Worm (Caenorhabditis elegans) whole organism, L4/young adult: ENCODE data around the gene sel-7.

ENCODE experiments used
- W03F9.2 ChIP-seq: fragments of 150-350 bp; optimal IDR thresholded peaks from 2 replicates; lab custom pipeline; 2014; ENCODE audit warnings: missing biosample characterization, missing genetic modification characterization
- dao-5 ChIP-seq: sonication (generic microtip); optimal IDR thresholded peaks from 2 replicates; lab custom pipeline; 2016; ENCODE audit warnings: missing genotype, missing genetic modification characterization, moderate library complexity, missing compliant biosample characterization
- him-1 ChIP-seq: sonication (generic microtip); optimal IDR thresholded peaks from 2 replicates; lab custom pipeline; 2016; ENCODE audit warnings: missing genotype, missing genetic modification reagents, missing genetic modification characterization, missing compliant biosample characterization

Gene sel-7

DNA sequence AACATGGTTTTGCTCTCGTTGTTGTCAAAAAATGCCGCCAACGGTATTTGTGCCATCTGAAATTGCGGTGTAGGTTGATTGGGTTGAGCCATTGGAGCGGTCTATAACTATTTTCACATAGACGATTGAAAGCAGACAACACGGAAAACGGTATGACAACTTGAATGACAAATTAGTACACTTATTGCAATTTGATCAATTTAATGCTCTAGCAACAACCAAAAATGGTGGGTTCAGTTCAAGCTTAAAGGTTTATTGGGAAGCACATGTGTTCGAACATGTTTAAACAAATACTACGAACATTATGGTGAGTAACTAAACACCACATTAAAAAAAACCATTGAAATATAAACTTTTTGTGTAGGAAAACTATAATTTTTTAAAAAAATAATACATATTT lies at the start of gene sel-7:
sel-7 (minus strand) TSS at position 101 of the 400 bp plus-strand sequence.
- TF ChIP-seq dao-5 (tag; lab: Kevin White, UChicago), result no peak
- TF ChIP-seq W03F9.2 (tag; lab: Kevin White, UChicago), result no peak
- TF ChIP-seq him-1 (tag; lab: Kevin White, UChicago), result no peak

DNA sequence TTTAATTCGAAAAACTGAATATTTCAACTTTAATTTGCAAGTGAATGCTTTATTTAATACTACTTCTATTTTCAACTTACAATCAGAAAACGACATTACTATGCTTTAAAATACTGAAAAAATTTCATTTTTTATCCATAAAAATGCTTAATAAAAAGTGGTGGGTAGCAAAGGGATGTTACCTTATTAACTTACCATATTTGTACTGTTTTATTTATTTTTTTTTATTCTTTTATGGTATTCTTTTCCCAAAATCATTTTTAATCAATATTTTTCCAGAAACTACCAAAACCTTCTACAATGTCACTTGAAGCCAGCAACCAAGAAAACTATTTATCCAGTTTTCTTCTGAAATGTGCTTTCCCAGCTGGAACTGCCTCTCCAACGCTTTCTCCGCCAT lies 42.7 kb upstream of the sel-7 start, which contains the start of gene Y60A9.3:
Y60A9.3 (plus strand) TSS at position 301 of the 400 bp plus-strand sequence.
- TF ChIP-seq dao-5 (tag; lab: Kevin White, UChicago), result no peak
- no peak for TF ChIP-seq him-1 (tag; lab: Kevin White, UChicago)
- no peak for TF ChIP-seq W03F9.2 (tag; lab: Kevin White, UChicago)

- TF ChIP-seq dao-5 (tag; lab: Kevin White, UChicago) (no peak), him-1 (tag; lab: Kevin White, UChicago) (no peak), W03F9.2 (tag; lab: Kevin White, UChicago) (no peak)
Measured at ce11 chrX:14377169-14377568, 36.9 kb upstream of the sel-7 start, which contains the start of gene Y60A9A.1. TSS of gene Y60A9A.1 (minus strand) at chrX:14377269.

- no peak for TF ChIP-seq him-1 (tag; lab: Kevin White, UChicago)
- TF ChIP-seq W03F9.2 (tag; lab: Kevin White, UChicago), result no peak
- TF ChIP-seq dao-5 (tag; lab: Kevin White, UChicago), result no peak
Measured at ce11 chrX:14370314-14370713, 30.0 kb upstream of the sel-7 start, which contains the start of gene irk-3. TSS of gene irk-3 (minus strand) at chrX:14370414.

DNA sequence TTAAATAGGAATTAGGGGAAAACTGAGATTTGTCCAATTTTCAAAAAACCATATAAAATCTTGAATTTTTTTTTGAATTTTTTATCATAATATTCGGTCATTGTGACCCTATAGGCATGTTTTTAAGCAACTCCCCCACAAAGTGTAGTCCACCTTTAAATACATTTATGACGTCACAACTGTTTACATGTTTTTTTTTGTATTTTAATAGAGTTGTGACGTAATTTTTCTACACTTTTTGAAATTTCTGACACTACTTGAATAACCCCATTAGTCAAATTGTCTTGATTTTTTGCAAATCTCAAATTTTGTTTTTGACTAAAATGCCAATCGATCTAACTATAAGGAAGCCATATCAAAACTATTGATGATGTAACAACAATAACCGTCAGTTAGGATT lies 25.8 kb upstream of the sel-7 start:
- TF ChIP-seq him-1 (tag; lab: Kevin White, UChicago) (no peak), dao-5 (tag; lab: Kevin White, UChicago) (no peak), W03F9.2 (tag; lab: Kevin White, UChicago) (no peak)

ce11 chrX:14359571-14359970 lies 19.3 kb upstream of the sel-7 start:
- TF ChIP-seq W03F9.2 (tag; lab: Kevin White, UChicago) (no peak), dao-5 (tag; lab: Kevin White, UChicago) (no peak), him-1 (tag; lab: Kevin White, UChicago) (no peak)

ce11 chrX:14356683-14357287 lies 16.5 kb upstream of the sel-7 start:
- TF ChIP-seq him-1 (tag; lab: Kevin White, UChicago) (peak; percentile 1), W03F9.2 (tag; lab: Kevin White, UChicago) (no peak)

DNA sequence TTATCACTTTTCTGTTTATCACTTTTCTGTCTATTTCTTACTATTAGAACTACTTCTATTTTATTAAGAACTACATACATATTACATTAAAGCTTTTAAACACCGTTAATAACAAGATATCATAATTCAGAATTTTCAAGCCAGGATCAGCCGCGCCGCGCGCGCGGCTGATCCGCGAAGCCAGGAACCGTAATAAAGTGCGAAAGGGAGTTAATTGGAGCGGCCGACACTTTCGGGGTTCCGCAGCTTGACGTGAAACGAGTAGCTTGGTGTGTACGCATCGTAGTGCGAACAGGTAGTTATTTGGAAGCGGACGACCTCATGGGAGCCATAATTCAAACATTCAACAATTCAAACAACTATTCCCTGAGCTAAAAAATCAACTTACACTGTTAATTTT lies 14.8 kb upstream of the sel-7 start:
- no peak for TF ChIP-seq dao-5 (tag; lab: Kevin White, UChicago)
- TF ChIP-seq him-1 (tag; lab: Kevin White, UChicago), result no peak
- TF ChIP-seq W03F9.2 (tag; lab: Kevin White, UChicago), result no peak

ce11 chrX:14349690-14350168 lies 9.4 kb upstream of the sel-7 start, which contains the start of gene wdr-5.2:
TSS of gene wdr-5.2 (plus strand) at chrX:14350118.
- TF ChIP-seq W03F9.2 (tag; lab: Kevin White, UChicago), result no peak
- no peak for TF ChIP-seq dao-5 (tag; lab: Kevin White, UChicago)
- TF ChIP-seq him-1 (tag; lab: Kevin White, UChicago), result no peak

DNA sequence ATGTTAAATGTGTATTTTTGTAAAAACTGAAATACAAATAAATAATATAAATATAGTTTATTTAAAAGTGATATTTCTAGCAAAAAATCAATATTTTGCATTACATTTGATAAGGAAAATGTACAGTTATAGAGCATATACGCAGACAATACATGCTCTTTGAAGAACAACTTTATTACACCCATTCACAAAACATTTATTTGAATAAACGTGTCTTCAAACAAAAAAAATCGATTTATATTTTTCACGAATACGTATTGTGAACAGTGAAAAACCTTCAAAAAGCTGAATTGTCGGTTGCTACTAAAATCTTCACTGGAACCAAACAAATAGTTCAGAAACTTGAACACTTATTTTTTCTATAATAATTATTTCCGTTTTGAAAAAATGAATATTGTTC lies 7.3 kb upstream of the sel-7 start, which contains the start of gene K04G11.3:
K04G11.3 (minus strand) TSS at position 101 of the 400 bp plus-strand sequence.
- no peak for TF ChIP-seq dao-5 (tag; lab: Kevin White, UChicago)
- no peak for TF ChIP-seq him-1 (tag; lab: Kevin White, UChicago)
- TF ChIP-seq W03F9.2 (tag; lab: Kevin White, UChicago), result no peak

- no peak for TF ChIP-seq him-1 (tag; lab: Kevin White, UChicago)
- no peak for TF ChIP-seq dao-5 (tag; lab: Kevin White, UChicago)
- TF ChIP-seq W03F9.2 (tag; lab: Kevin White, UChicago), result no peak
Measured at ce11 chrX:14339723-14340122, 558 bp downstream of the sel-7 start.

DNA sequence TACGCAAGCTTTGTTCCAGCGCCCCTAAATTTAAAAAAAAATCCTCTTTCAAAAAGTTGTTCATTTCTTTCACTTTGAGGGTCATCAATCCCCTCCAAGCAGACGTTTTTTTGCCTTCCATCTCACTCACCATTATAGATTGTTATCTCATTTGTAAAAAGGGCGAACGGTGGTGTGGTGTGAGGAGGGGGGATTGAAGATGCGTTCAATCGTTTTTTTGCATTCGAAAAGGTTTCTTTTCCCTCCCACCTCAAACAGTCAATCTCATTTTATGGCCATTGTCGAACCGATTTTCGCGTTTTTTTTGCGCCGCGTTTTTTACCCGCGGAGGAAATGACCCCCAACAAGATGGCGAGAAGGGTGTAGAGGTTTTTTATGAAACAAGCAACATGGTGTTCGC lies 1.4 kb downstream of the sel-7 start:
- TF ChIP-seq dao-5 (tag; lab: Kevin White, UChicago) (no peak), him-1 (tag; lab: Kevin White, UChicago) (no peak), W03F9.2 (tag; lab: Kevin White, UChicago) (no peak)

DNA sequence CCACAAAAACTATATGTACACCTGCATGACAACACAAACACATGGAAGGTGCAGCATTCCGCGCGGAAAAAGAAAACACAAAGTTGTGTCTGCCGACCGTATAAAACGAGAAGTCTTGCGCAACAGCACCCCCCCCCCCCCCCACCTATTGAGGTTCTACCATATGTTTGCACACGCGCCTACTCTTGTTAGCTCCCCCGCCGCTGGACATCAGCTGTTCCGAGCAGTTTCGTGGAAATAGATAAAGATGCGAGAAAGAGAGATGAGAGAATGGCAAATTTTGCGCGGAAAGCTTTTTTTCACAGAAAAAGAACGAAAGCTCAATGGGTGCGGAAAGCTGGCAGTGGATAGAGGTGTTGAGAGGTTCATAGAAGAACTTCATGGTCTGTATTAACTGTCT lies 4.7 kb downstream of the sel-7 start:
- TF ChIP-seq W03F9.2 (tag; lab: Kevin White, UChicago) (no peak), him-1 (tag; lab: Kevin White, UChicago) (no peak), dao-5 (tag; lab: Kevin White, UChicago) (no peak)

ce11 chrX:14335220-14335619 lies 5.1 kb downstream of the sel-7 start, which contains the start of gene K04G11.1:
TSS of gene K04G11.1 (plus strand) at chrX:14335520.
- TF ChIP-seq dao-5 (tag; lab: Kevin White, UChicago) (no peak), W03F9.2 (tag; lab: Kevin White, UChicago) (no peak)
